Fruit fly (Drosophila melanogaster) whole organism, prepupa: ENCODE data around the gene Ptp10D.

Source experiments
- CG1621 ChIP-seq: fragments of 200-800 bp; sonication (Bioruptor generic); optimal IDR thresholded peaks from 3 replicates; lab custom pipeline; 2018; ENCODE audit warnings: missing biosample characterization, mild to moderate bottlenecking, missing genetic modification characterization
- CG3919 ChIP-seq: fragments of 200-800 bp; sonication (Bioruptor generic); optimal IDR thresholded peaks from 3 replicates; lab custom pipeline; 2016; ENCODE audit warnings: missing biosample characterization, missing genetic modification characterization
- CG6808 ChIP-seq: fragments of 200-800 bp; sonication (Bioruptor generic); optimal IDR thresholded peaks from 3 replicates; lab custom pipeline; 2017; ENCODE audit warnings: missing biosample characterization, missing genetic modification characterization, mild to moderate bottlenecking, moderate library complexity, missing genetic modification reagents
- Eip93F ChIP-seq: fragments of 200-800 bp; sonication (Bioruptor generic); optimal IDR thresholded peaks from 2 replicates; lab custom pipeline; 2016; ENCODE audit warnings: missing biosample characterization, mild to moderate bottlenecking, missing genetic modification characterization
- Gug ChIP-seq: fragments of 200-800 bp; sonication (Bioruptor generic); IDR thresholded peaks from 2 replicates; pipeline ENCODE4 v1.3.6; 2022; ENCODE audit warnings: missing biosample characterization, missing genetic modification characterization
- Hr39 ChIP-seq: fragments of 200-800 bp; sonication (Bioruptor generic); optimal IDR thresholded peaks from 2 replicates; lab custom pipeline; 2016; ENCODE audit warnings: missing biosample characterization, missing genetic modification characterization
- Sox102F ChIP-seq: fragments of 200-800 bp; sonication (Bioruptor generic); optimal IDR thresholded peaks from 2 replicates; lab custom pipeline; 2016; ENCODE audit warnings: missing biosample characterization, mild to moderate bottlenecking, missing genetic modification characterization
- Sox15 ChIP-seq: fragments of 200-800 bp; sonication (Bioruptor generic); optimal IDR thresholded peaks from 3 replicates; lab custom pipeline; 2016; ENCODE audit warnings: missing biosample characterization, missing genetic modification characterization
- achi ChIP-seq: fragments of 200-800 bp; sonication (Bioruptor generic); optimal IDR thresholded peaks from 3 replicates; lab custom pipeline; 2016; ENCODE audit warnings: missing biosample characterization, missing genetic modification characterization
- dsx ChIP-seq: fragments of 200-800 bp; optimal IDR thresholded peaks from 3 replicates; lab custom pipeline; 2019; ENCODE audit warnings: missing biosample characterization, mild to moderate bottlenecking, missing genetic modification characterization, moderate library complexity; ENCODE audit not compliant: poor library complexity, severe bottlenecking
- fkh ChIP-seq: fragments of 200-800 bp; sonication (Bioruptor generic); optimal IDR thresholded peaks from 3 replicates; lab custom pipeline; 2017; ENCODE audit warnings: missing biosample characterization, mild to moderate bottlenecking, missing genetic modification characterization, moderate library complexity
- lz ChIP-seq: fragments of 200-800 bp; sonication (Bioruptor generic); optimal IDR thresholded peaks from 3 replicates; lab custom pipeline; 2016; ENCODE audit warnings: missing biosample characterization, missing genetic modification characterization
- topi ChIP-seq: fragments of 200-800 bp; sonication (Bioruptor generic); optimal IDR thresholded peaks from 3 replicates; lab custom pipeline; 2016; ENCODE audit warnings: missing biosample characterization, missing genetic modification characterization
- vri ChIP-seq: fragments of 200-800 bp; sonication (Bioruptor generic); optimal IDR thresholded peaks from 3 replicates; lab custom pipeline; 2016; ENCODE audit warnings: missing biosample characterization, mild to moderate bottlenecking, missing genetic modification characterization

DNA sequence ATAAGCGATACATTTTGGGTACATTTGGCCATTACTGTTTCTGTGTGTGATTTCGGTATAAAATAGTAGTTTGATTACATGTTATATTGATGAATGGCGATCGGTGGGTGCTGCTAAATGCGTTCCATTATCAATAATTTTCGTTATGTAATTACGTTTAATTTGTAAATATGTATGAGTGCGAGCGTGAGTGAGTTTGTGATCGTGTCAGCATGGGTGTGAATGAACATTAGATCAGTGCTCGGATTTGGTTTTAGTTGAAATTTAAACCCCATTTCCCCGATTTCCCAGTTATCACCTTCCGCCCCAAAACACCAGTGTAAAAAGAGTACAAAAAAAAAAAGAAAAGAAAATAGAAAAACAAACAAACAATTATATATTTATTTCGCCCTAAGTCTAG is 2.2 kb upstream of the Ptp10D start:
- TF ChIP-seq vri (GFP tag; lab: Kevin White, UChicago) (no peak), topi (GFP tag; lab: Kevin White, UChicago) (no peak), CG6808 (no peak), CG1621 (no peak), fkh (GFP tag; lab: Kevin White, UChicago) (no peak), Sox102F (no peak), Gug (GFP tag; lab: Robert Waterston, UW) (no peak), Sox15 (no peak), lz (GFP tag; lab: Kevin White, UChicago) (no peak), CG3919 (GFP tag; lab: Kevin White, UChicago) (no peak), Hr39 (GFP tag; lab: Kevin White, UChicago) (no peak), achi (GFP tag; lab: Kevin White, UChicago) (no peak), dsx (GFP tag; lab: Kevin White, UChicago) (no peak), Eip93F (no peak)
